Fruit fly (Drosophila melanogaster): ENCODE results near the gene CG1750.
A peak's percentile ranks its signal among the peaks of the same experiment; 100 is the strongest.

The CG1750 gene

DNA sequence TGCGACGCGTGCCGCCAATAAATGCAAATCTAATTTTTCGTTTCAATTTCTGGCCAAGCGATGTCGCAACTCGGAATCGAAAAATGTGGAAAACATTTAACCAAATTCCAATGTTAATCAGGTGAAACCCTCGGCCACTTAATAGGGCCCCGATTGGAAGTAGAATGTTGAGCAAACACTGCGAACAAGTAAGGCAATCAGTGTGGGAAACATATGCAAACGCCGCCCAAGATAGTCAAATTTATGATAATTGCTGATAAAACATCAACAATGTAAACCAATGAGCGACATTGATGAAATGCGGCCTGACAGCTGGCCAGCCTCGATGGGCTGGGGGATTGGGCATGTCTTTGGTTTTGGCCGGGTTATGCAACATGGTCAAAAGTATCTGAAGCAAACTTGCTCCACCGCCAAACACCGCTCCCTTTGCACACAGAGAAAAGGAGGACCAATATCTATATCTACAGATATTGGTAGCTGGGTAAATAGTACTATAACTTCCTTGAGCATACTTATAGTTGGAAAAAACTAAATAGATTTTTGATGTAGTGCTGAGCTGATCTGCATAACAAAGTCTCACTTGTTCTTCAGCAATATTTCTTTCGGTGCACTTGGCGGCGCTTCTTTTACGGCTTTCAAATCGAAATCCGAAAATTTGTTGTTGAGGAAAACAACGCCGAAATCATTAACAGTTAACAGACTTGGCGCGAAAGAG lies 7.3 kb downstream of the CG1750 start (continued):
- TF ChIP-seq CG6654 (GFP tag; optimal IDR thresholded peaks at IDR 0.05) (peak; percentile 48), grau (tag; optimal IDR thresholded peaks at IDR 0.05) (peak; percentile 74), CG18476 (GFP tag; optimal IDR thresholded peaks at IDR 0.05) (peak; percentile 55), Spps (tag; optimal IDR thresholded peaks at IDR 0.05) (peak; percentile 53), shn (GFP tag; optimal IDR thresholded peaks at IDR 0.05) (no peak), Ptx1 (GFP tag; IDR thresholded peaks at IDR 0.05) (peak; percentile 84), klu (GFP tag; IDR thresholded peaks at IDR 0.05) (peak; percentile 16; the same call in 1 of the 2 replicates), Elba2 (GFP tag; optimal IDR thresholded peaks at IDR 0.05) (no peak), CG3407 (GFP tag; optimal IDR thresholded peaks at IDR 0.05) (peak; percentile 65), bigmax (GFP tag; optimal IDR thresholded peaks at IDR 0.05) (no peak), CG10274 (GFP tag; optimal IDR thresholded peaks at IDR 0.05) (peak; percentile 41), CG12391 (tag; optimal IDR thresholded peaks at IDR 0.05) (peak; percentile 73), CHES-1-like (GFP tag; optimal IDR thresholded peaks at IDR 0.05) (no peak), CG1024 (GFP tag; IDR thresholded peaks at IDR 0.05) (peak; percentile 44), mirr (GFP tag; optimal IDR thresholded peaks at IDR 0.05) (no peak), Taf1 (GFP tag; IDR thresholded peaks at IDR 0.05) (no peak), ERR (GFP tag; optimal IDR thresholded peaks at IDR 0.05) (peak; percentile 4), sr (GFP tag; IDR thresholded peaks at IDR 0.05) (peak; percentile 49; the same call in 1 of the 3 replicates), esg (GFP tag; conservative IDR thresholded peaks at IDR 0.05) (peak; percentile 73), tio (GFP tag; optimal IDR thresholded peaks at IDR 0.05) (peak; percentile 17), Aef1 (GFP tag; IDR thresholded peaks at IDR 0.05) (peak; percentile 76), bsh (GFP tag; optimal IDR thresholded peaks at IDR 0.05) (peak in 1 of 2 experiments; percentile 88), aop (GFP tag; IDR thresholded peaks at IDR 0.05) (peak; percentile 40; the same call in 1 of the 2 replicates), emc (GFP tag; optimal IDR thresholded peaks at IDR 0.05) (no peak), gt (GFP tag; IDR thresholded peaks at IDR 0.05) (peak; percentile 48; the same call in 1 of the 2 replicates), cato (GFP tag; optimal IDR thresholded peaks at IDR 0.05; ENCODE audit: borderline replicate concordance) (peak; percentile 48), CG10959 (GFP tag; IDR thresholded peaks at IDR 0.05) (peak; percentile 30; the same call in 1 of the 2 replicates), B-H1 (GFP tag; IDR thresholded peaks at IDR 0.05) (peak; percentile 78), inv (GFP tag; IDR thresholded peaks at IDR 0.05; ENCODE audit: partially characterized antibody) (no peak), CG12219 (GFP tag; optimal IDR thresholded peaks at IDR 0.05) (peak; percentile 70), CG13296 (GFP tag; optimal IDR thresholded peaks at IDR 0.05) (peak; percentile 80), PHDP (tag; optimal IDR thresholded peaks at IDR 0.05) (peak; percentile 67), Doc3 (GFP tag; IDR thresholded peaks at IDR 0.05; ENCODE audit: partially characterized antibody) (no peak), CG1603 (tag; optimal IDR thresholded peaks at IDR 0.05) (peak; percentile 84), peb (GFP tag; IDR thresholded peaks at IDR 0.05) (peak; percentile 33; the same call in 1 of the 2 replicates), dysf (GFP tag; IDR thresholded peaks at IDR 0.05) (peak; percentile 88), pros (GFP tag; optimal IDR thresholded peaks at IDR 0.05) (no peak), CrebB (tag; optimal IDR thresholded peaks at IDR 0.05) (peak; percentile 19), YL-1 (GFP tag; optimal IDR thresholded peaks at IDR 0.05) (no peak), Kr (GFP tag; optimal IDR thresholded peaks at IDR 0.05) (no peak), Camta (GFP tag; optimal IDR thresholded peaks at IDR 0.05) (peak; percentile 60), D (optimal IDR thresholded peaks at IDR 0.05) (no peak), D (GFP tag; optimal IDR thresholded peaks at IDR 0.05) (peak; percentile 67), lmd (GFP tag; IDR thresholded peaks at IDR 0.05) (peak; percentile 59), usp (GFP tag; optimal IDR thresholded peaks at IDR 0.05) (no peak), danr (GFP tag; IDR thresholded peaks at IDR 0.05) (peak; percentile 59; the same call in 1 of the 2 replicates), CG4328 (GFP tag; optimal IDR thresholded peaks at IDR 0.05) (peak; percentile 51), CG8944 (GFP tag; optimal IDR thresholded peaks at IDR 0.05) (peak; percentile 70), CG33557 (GFP tag; optimal IDR thresholded peaks at IDR 0.05) (no peak), CG3163 (GFP tag; optimal IDR thresholded peaks at IDR 0.05) (peak; percentile 8)

Data from whole organism, embryonic.